Fruit fly (Drosophila melanogaster): ENCODE measurements around the gene CG9967.

DNA sequence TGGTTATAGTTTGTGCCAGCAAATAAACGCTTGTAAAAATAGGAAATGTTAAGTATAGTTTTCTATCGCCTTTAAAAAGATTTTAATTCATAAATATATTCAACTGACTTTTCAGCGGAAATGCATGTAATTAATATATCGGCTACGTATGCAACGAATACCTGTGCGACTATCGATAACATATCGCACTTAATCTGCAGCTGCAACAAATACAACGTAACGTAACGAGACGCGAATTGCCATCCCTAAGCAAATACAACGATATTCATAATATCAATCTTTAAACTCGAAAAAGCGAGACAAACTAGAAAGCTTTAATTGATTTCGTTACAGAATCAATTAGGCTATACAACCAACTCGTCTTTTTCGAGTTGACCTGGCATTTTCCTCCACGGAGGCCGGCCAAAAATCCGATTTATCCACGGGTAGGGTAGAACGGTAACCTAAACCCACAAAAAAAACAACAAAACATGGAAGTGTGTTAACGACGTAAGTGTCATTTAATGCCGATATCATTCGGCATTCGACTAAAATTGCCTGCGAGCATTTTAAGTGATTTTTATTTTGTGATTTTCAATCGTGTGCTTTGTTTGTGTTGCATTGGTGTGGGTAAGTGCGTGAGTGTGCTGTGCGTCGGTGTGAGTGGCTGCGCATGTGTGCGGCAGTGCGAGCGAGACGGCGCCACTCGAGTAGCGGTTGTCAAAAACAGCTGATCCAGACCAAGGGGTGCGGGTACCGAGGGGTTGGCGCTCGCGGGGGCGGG lies 18.7 kb upstream of the CG9967 start, which contains the start of gene Atxn7:
- TF ChIP-seq CG4360 (GFP tag; IDR thresholded peaks at IDR 0.05) = peak; percentile 48; the same call in 1 of the 2 replicates
- TF ChIP-seq Antp (GFP tag; optimal IDR thresholded peaks at IDR 0.05) = peak; percentile 5
- TF ChIP-seq Adf1 (GFP tag; IDR thresholded peaks at IDR 0.05) = peak; percentile 58
- TF ChIP-seq lilli (GFP tag; optimal IDR thresholded peaks at IDR 0.05) = peak; percentile 63
- TF ChIP-seq CG32772 (GFP tag; IDR thresholded peaks at IDR 0.05) = peak; percentile 30; the same call in 1 of the 2 replicates
- peak; percentile 90 for TF ChIP-seq kah (GFP tag; optimal IDR thresholded peaks at IDR 0.05)
- TF ChIP-seq gem (tag; optimal IDR thresholded peaks at IDR 0.05) = peak; percentile 55
- TF ChIP-seq Opbp (GFP tag; IDR thresholded peaks at IDR 0.05; ENCODE audit: partially characterized antibody) = peak; percentile 99
